Worm (Caenorhabditis elegans) whole organism, L4 larva: Measurements from ENCODE around the gene mif-2.
A peak's percentile ranks its signal among the peaks of the same experiment; 100 is the strongest.

ENCODE experiments used
- F26F4.8 ChIP-seq: fragments of 200-800 bp; sonication (Bioruptor generic); conservative IDR thresholded peaks from 2 replicates; pipeline ENCODE4 v1.3.6; 2022; ENCODE audit warnings: missing genetic modification characterization, missing compliant biosample characterization
- F37D6.2 ChIP-seq: sonication (generic microtip); optimal IDR thresholded peaks from 2 replicates; lab custom pipeline; 2016; ENCODE audit warnings: mild to moderate bottlenecking, missing genetic modification characterization, missing compliant biosample characterization
- T20F7.1 ChIP-seq: fragments of 200-800 bp; sonication (Bioruptor generic); optimal IDR thresholded peaks from 2 replicates; lab custom pipeline; 2018; ENCODE audit warnings: mild to moderate bottlenecking, missing genetic modification characterization, missing compliant biosample characterization
- Y48G9A.11 ChIP-seq: fragments of 200-800 bp; sonication (Bioruptor generic); IDR thresholded peaks from 2 replicates; pipeline ENCODE4 v1.3.6; 2022; ENCODE audit warnings: missing genetic modification reagents, missing genetic modification characterization, missing compliant biosample characterization
- aha-1 ChIP-seq: fragments of 150-350 bp; peaks from one replicate; lab custom pipeline; 2014; ENCODE audit warnings: missing biosample characterization, missing genetic modification characterization
- ceh-28 ChIP-seq: fragments of 150-350 bp; optimal IDR thresholded peaks from 2 replicates; lab custom pipeline; 2014; ENCODE audit warnings: missing biosample characterization, missing genetic modification reagents, missing genetic modification characterization
- ceh-82 ChIP-seq: sonication (generic microtip); optimal IDR thresholded peaks from 2 replicates; lab custom pipeline; 2017; ENCODE audit warnings: missing biosample characterization, missing genetic modification characterization
- ces-1 ChIP-seq: fragments of 150-350 bp; sonication (generic microtip); optimal IDR thresholded peaks from 4 replicates; lab custom pipeline; 2014; ENCODE audit warnings: missing biosample characterization, missing genetic modification reagents, missing genetic modification characterization
- daf-16 ChIP-seq, 3 experiments: sonication (generic microtip); optimal IDR thresholded peaks; 2 replicates each; lab custom pipeline; 2016 to 2017; ENCODE audit warnings: missing genetic modification characterization in 3 of 3, missing genetic modification reagents in 3 of 3, mild to moderate bottlenecking in 2 of 3, missing compliant biosample characterization in 2 of 3, missing biosample characterization in 1 of 3, moderate library complexity in 1 of 3
- daf-8 ChIP-seq: fragments of 200-800 bp; sonication (Bioruptor generic); IDR thresholded peaks from 2 replicates; pipeline ENCODE4 v1.3.6; 2022; ENCODE audit warnings: missing genetic modification characterization, missing compliant biosample characterization
- dmd-6 ChIP-seq: fragments of 200-800 bp; sonication (Bioruptor generic); IDR thresholded peaks from 2 replicates; pipeline ENCODE4 v1.3.6; 2022; ENCODE audit warnings: missing genetic modification reagents, missing genetic modification characterization, missing compliant biosample characterization
- dpl-1 ChIP-seq: fragments of 150-350 bp; optimal IDR thresholded peaks from 2 replicates; lab custom pipeline; 2014; ENCODE audit warnings: missing biosample characterization, missing genetic modification reagents, missing genetic modification characterization
- duxl-1 ChIP-seq: sonication (generic microtip); optimal IDR thresholded peaks from 2 replicates; lab custom pipeline; 2016; ENCODE audit warnings: mild to moderate bottlenecking, missing genetic modification characterization, moderate library complexity, missing compliant biosample characterization; ENCODE audit not compliant: poor library complexity
- dve-1 ChIP-seq: sonication (generic microtip); optimal IDR thresholded peaks from 2 replicates; lab custom pipeline; 2017; ENCODE audit warnings: antibody characterized with exemption, mild to moderate bottlenecking, missing genetic modification characterization, missing compliant biosample characterization; ENCODE audit not compliant: insufficient read depth
- fkh-10 ChIP-seq: fragments of 150-350 bp; optimal IDR thresholded peaks from 2 replicates; lab custom pipeline; 2014; ENCODE audit warnings: missing biosample characterization, missing genetic modification reagents, missing genetic modification characterization
- hlh-11 ChIP-seq: fragments of 200-800 bp; sonication (Bioruptor generic); optimal IDR thresholded peaks from 2 replicates; lab custom pipeline; 2018; ENCODE audit warnings: mild to moderate bottlenecking, missing genetic modification characterization, missing compliant biosample characterization
- lim-7 ChIP-seq: fragments of 200-800 bp; sonication (Bioruptor generic); IDR thresholded peaks from 2 replicates; pipeline ENCODE4 v1.3.6; 2022; ENCODE audit warnings: missing genetic modification characterization, missing compliant biosample characterization
- lin-1 ChIP-seq: fragments of 200-800 bp; sonication (Bioruptor generic); IDR thresholded peaks from 2 replicates; pipeline ENCODE4 v1.3.6; 2022; ENCODE audit warnings: missing genetic modification reagents, missing genetic modification characterization, missing compliant biosample characterization
- lin-39 ChIP-seq: fragments of 150-350 bp; optimal IDR thresholded peaks from 2 replicates; lab custom pipeline; 2014; ENCODE audit warnings: missing biosample characterization, missing genetic modification reagents, missing genetic modification characterization
- lir-3 ChIP-seq: sonication (generic microtip); optimal IDR thresholded peaks from 2 replicates; lab custom pipeline; 2016; ENCODE audit warnings: mild to moderate bottlenecking, missing genetic modification characterization, missing compliant biosample characterization
- mep-1 ChIP-seq: fragments of 150-350 bp; sonication (generic microtip); optimal IDR thresholded peaks from 3 replicates; lab custom pipeline; 2014; ENCODE audit warnings: missing biosample characterization, missing genetic modification characterization
- nhr-237 ChIP-seq: sonication (generic microtip); optimal IDR thresholded peaks from 2 replicates; lab custom pipeline; 2017; ENCODE audit warnings: missing biosample characterization, missing genetic modification characterization
- nhr-28 ChIP-seq: fragments of 150-350 bp; optimal IDR thresholded peaks from 2 replicates; lab custom pipeline; 2014; ENCODE audit warnings: missing biosample characterization, missing genetic modification characterization
- nhr-41 ChIP-seq: fragments of 200-800 bp; sonication (Bioruptor generic); IDR thresholded peaks from 2 replicates; pipeline ENCODE4 v1.3.6; 2022; ENCODE audit warnings: missing genetic modification reagents, missing genetic modification characterization, missing compliant biosample characterization
- nhr-48 ChIP-seq: sonication (generic microtip); optimal IDR thresholded peaks from 2 replicates; lab custom pipeline; 2016; ENCODE audit warnings: mild to moderate bottlenecking, missing genetic modification characterization, missing compliant biosample characterization
- nhr-76 ChIP-seq: fragments of 150-350 bp; optimal IDR thresholded peaks from 2 replicates; lab custom pipeline; 2014; ENCODE audit warnings: missing biosample characterization, missing genetic modification characterization
- nhr-77 ChIP-seq: fragments of 150-350 bp; optimal IDR thresholded peaks from 2 replicates; lab custom pipeline; 2014; ENCODE audit warnings: missing biosample characterization, missing genetic modification characterization
- php-3 ChIP-seq: fragments of 200-800 bp; sonication (Bioruptor generic); IDR thresholded peaks from 2 replicates; pipeline ENCODE4 v1.3.6; 2022; ENCODE audit warnings: missing genetic modification reagents, missing genetic modification characterization, missing compliant biosample characterization
- pqm-1 ChIP-seq: sonication (generic microtip); optimal IDR thresholded peaks from 2 replicates; lab custom pipeline; 2017; ENCODE audit warnings: missing biosample characterization, missing genetic modification characterization
- skn-1 ChIP-seq: fragments of 150-350 bp; optimal IDR thresholded peaks from 2 replicates; lab custom pipeline; 2014; ENCODE audit warnings: missing biosample characterization, missing genetic modification characterization
- spr-3 ChIP-seq: fragments of 200-800 bp; sonication (Bioruptor generic); optimal IDR thresholded peaks from 2 replicates; lab custom pipeline; 2018; ENCODE audit warnings: mild to moderate bottlenecking, missing genetic modification characterization, missing compliant biosample characterization
- tra-1 ChIP-seq: fragments of 200-800 bp; sonication (Bioruptor generic); IDR thresholded peaks from 2 replicates; pipeline ENCODE4 v1.3.6; 2022; ENCODE audit warnings: missing genetic modification reagents, missing genetic modification characterization, missing compliant biosample characterization
- unc-62 ChIP-seq, 3 experiments: fragments of 150-350 bp in 1 of 3; sonication (generic microtip); optimal IDR thresholded peaks in 2 of 3; peaks in 1 of 3; 1 replicate in 1 of 3; 2 replicates in 2 of 3; lab custom pipeline; 2014 to 2017; ENCODE audit warnings: missing biosample characterization in 3 of 3, missing genetic modification characterization in 3 of 3, missing genetic modification reagents in 3 of 3, missing genotype in 1 of 3
- zfp-3 ChIP-seq: fragments of 200-800 bp; sonication (Bioruptor generic); conservative IDR thresholded peaks from 2 replicates; pipeline ENCODE4 v1.3.6; 2022; ENCODE audit warnings: missing genetic modification reagents, missing genetic modification characterization, missing compliant biosample characterization

mif-2 gene

ce11 chrV:11942325-11942724 lies 35.9 kb downstream of the mif-2 start, which contains the start of gene F58H1.6:
F58H1.6 (plus strand) TSS chrV:11942625.
- TF ChIP-seq dpl-1 (GFP tag; lab: Kevin White, UChicago): no peak
- TF ChIP-seq F37D6.2: no peak
- TF ChIP-seq ceh-82 (tag; lab: Kevin White, UChicago): no peak
- no peak for TF ChIP-seq ces-1
- no peak for TF ChIP-seq daf-8 (GFP tag; lab: Robert Waterston, UW)
- no peak for TF ChIP-seq unc-62 (GFP tag; optimal IDR thresholded peaks at IDR 0.05 in 1 of 2; lab: Kevin White, UChicago)
- no peak for TF ChIP-seq unc-62 (tag; optimal IDR thresholded peaks at IDR 0.05; lab: Kevin White, UChicago)
- TF ChIP-seq lir-3: no peak

- TF ChIP-seq nhr-76 (tag; lab: Kevin White, UChicago) (no peak), dve-1 (peak; percentile 81), php-3 (GFP tag; lab: Robert Waterston, UW) (peak; percentile 87), lin-39 (tag; lab: Kevin White, UChicago) (no peak), ceh-82 (tag; lab: Kevin White, UChicago) (no peak), lin-1 (GFP tag; lab: Robert Waterston, UW) (peak; percentile 61; the same call in 1 of the 2 replicates), hlh-11 (tag; lab: Kevin White, UChicago) (peak; percentile 88), nhr-48 (tag; lab: Kevin White, UChicago) (peak; percentile 74), pqm-1 (tag; lab: Kevin White, UChicago) (peak; percentile 61), dmd-6 (GFP tag; lab: Robert Waterston, UW) (peak; percentile 80), spr-3 (GFP tag; lab: Kevin White, UChicago) (no peak), nhr-77 (peak; percentile 72), dpl-1 (GFP tag; lab: Kevin White, UChicago) (peak; percentile 7), daf-16 (GFP tag; optimal IDR thresholded peaks at IDR 0.05; lab: Kevin White, UChicago) (no peak), daf-16 (tag; optimal IDR thresholded peaks at IDR 0.05; lab: Kevin White, UChicago) (peak; percentile 74), nhr-28 (tag; lab: Kevin White, UChicago) (peak; percentile 66), aha-1 (tag; lab: Kevin White, UChicago) (peak; percentile 61)
These were observed 36.6 kb downstream of the mif-2 start for ce11 chrV:11941664-11942063.

- TF ChIP-seq nhr-237 (no peak), unc-62 (GFP tag; optimal IDR thresholded peaks at IDR 0.05 in 1 of 2; lab: Kevin White, UChicago) (peak in 1 of 2 experiments; percentile 74), unc-62 (tag; optimal IDR thresholded peaks at IDR 0.05; lab: Kevin White, UChicago) (no peak)
These were observed 37.9 kb downstream of the mif-2 start for ce11 chrV:11940329-11940728.

ce11 chrV:11937710-11938109 lies 40.5 kb downstream of the mif-2 start, which contains the start of gene gpla-1:
gpla-1 (minus strand) TSS chrV:11937810.
- TF ChIP-seq tra-1 (GFP tag; lab: Robert Waterston, UW): no peak
- TF ChIP-seq T20F7.1: no peak
- TF ChIP-seq fkh-10 (GFP tag; lab: Kevin White, UChicago): no peak
- no peak for TF ChIP-seq lim-7 (GFP tag; lab: Robert Waterston, UW)
- no peak for TF ChIP-seq nhr-76 (tag; lab: Kevin White, UChicago)
- no peak for TF ChIP-seq mep-1
- no peak for TF ChIP-seq Y48G9A.11
- TF ChIP-seq pqm-1 (tag; lab: Kevin White, UChicago): no peak
- TF ChIP-seq aha-1 (tag; lab: Kevin White, UChicago): no peak
- TF ChIP-seq php-3 (GFP tag; lab: Robert Waterston, UW): no peak
- no peak for TF ChIP-seq duxl-1
- no peak for TF ChIP-seq F26F4.8 (GFP tag; lab: Robert Waterston, UW)
- no peak for TF ChIP-seq ceh-28 (tag; lab: Kevin White, UChicago)
- TF ChIP-seq zfp-3 (GFP tag; lab: Robert Waterston, UW): no peak
- no peak for TF ChIP-seq daf-8 (GFP tag; lab: Robert Waterston, UW)
- TF ChIP-seq nhr-41 (GFP tag; lab: Robert Waterston, UW): no peak
- TF ChIP-seq skn-1 (tag; lab: Kevin White, UChicago): no peak
